Worm (Caenorhabditis elegans): ENCODE data around the gene daf-3.

Gene daf-3

DNA sequence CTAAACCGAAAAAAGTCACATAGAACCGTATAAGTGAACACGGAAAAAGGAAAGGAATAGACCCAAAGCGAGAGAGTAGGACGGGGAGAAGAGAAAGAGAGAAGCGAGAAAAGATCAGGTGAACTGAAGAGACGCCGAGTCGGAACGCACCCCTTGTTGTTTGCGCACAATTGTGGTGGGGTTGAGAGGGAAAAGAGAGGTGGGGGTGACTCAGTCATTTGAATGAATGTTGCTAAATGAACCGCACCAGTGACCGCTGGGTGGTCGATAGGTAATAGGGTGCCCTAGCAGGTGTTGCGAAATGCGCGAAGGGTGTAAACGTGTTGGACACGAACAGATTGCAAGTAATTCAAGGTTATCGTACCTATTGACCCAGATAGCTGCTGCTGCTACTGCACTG is 45.7 kb upstream of the daf-3 start, which contains the start of gene lgl-1 (continued):
- TF ChIP-seq ztf-11 (tag; optimal IDR thresholded peaks at IDR 0.05) (no peak), unc-86 (tag; optimal IDR thresholded peaks at IDR 0.05) (no peak), unc-62 (GFP tag; optimal IDR thresholded peaks at IDR 0.05) (no peak), nhr-76 (tag; optimal IDR thresholded peaks at IDR 0.05) (no peak), ceh-82 (tag; optimal IDR thresholded peaks at IDR 0.05) (peak in 2 of 3 experiments; percentile 19 to 54), nhr-11 (tag; optimal IDR thresholded peaks at IDR 0.05) (no peak), tbx-2 (tag; optimal IDR thresholded peaks at IDR 0.05) (no peak), fkh-8 (tag; optimal IDR thresholded peaks at IDR 0.05) (peak; percentile 20), zag-1 (tag; optimal IDR thresholded peaks at IDR 0.05) (no peak), isw-1 (GFP tag; IDR thresholded peaks at IDR 0.05) (0 out of 2 replicates have a peak, but pooled peaks have one; percentile 6), alr-1 (tag; optimal IDR thresholded peaks at IDR 0.05; ENCODE audit: borderline replicate concordance) (no peak), nhr-71 (tag; optimal IDR thresholded peaks at IDR 0.05) (no peak), fkh-10 (GFP tag; optimal IDR thresholded peaks at IDR 0.05) (no peak), snpc-4 (tag; optimal IDR thresholded peaks at IDR 0.05) (no peak), aly-2 (tag; optimal IDR thresholded peaks at IDR 0.05) (no peak), jun-1 (tag; optimal IDR thresholded peaks at IDR 0.05) (peak; percentile 64), hlh-17 (GFP tag; optimal IDR thresholded peaks at IDR 0.05; ENCODE audit: borderline replicate concordance) (no peak), vab-15 (tag; optimal IDR thresholded peaks at IDR 0.05) (no peak), nhr-237 (tag; optimal IDR thresholded peaks at IDR 0.05) (no peak), zip-4 (GFP tag; optimal IDR thresholded peaks at IDR 0.05) (peak; percentile 29), lin-39 (tag; optimal IDR thresholded peaks at IDR 0.05) (no peak), mdl-1 (tag; optimal IDR thresholded peaks at IDR 0.05) (no peak), lsy-2 (tag; optimal IDR thresholded peaks at IDR 0.05) (peak in 1 of 2 experiments; percentile 11), C04F5.9 (tag; optimal IDR thresholded peaks at IDR 0.05) (no peak), nhr-84 (tag; optimal IDR thresholded peaks at IDR 0.05) (no peak), mab-9 (GFP tag; IDR thresholded peaks at IDR 0.05) (no peak), ces-1 (GFP tag; optimal IDR thresholded peaks at IDR 0.05) (no peak), ztf-4 (tag; optimal IDR thresholded peaks at IDR 0.05) (no peak), efl-1 (optimal IDR thresholded peaks at IDR 0.05) (peak; percentile 16 to 45), efl-1 (GFP tag; optimal IDR thresholded peaks at IDR 0.05 in 1 of 2) (no peak), dpl-1 (GFP tag; optimal IDR thresholded peaks at IDR 0.05) (no peak), ceh-90 (tag; optimal IDR thresholded peaks at IDR 0.05) (no peak), efl-3 (GFP tag; optimal IDR thresholded peaks at IDR 0.05) (no peak), xbp-1 (tag; optimal IDR thresholded peaks at IDR 0.05) (no peak), C16A3.4 (tag; optimal IDR thresholded peaks at IDR 0.05) (no peak), nhr-28 (tag; optimal IDR thresholded peaks at IDR 0.05) (no peak), ceh-63 (GFP tag; optimal IDR thresholded peaks at IDR 0.05) (no peak), C34B4.2 (tag; optimal IDR thresholded peaks at IDR 0.05) (no peak), ceh-8 (GFP tag; optimal IDR thresholded peaks at IDR 0.05) (no peak), fos-1 (tag; optimal IDR thresholded peaks at IDR 0.05) (peak; percentile 22), mep-1 (tag; optimal IDR thresholded peaks at IDR 0.05) (peak; percentile 40), hpl-2 (GFP tag; optimal IDR thresholded peaks at IDR 0.05) (no peak), F16B12.6 (tag; optimal IDR thresholded peaks at IDR 0.05) (no peak), nhr-47 (tag; optimal IDR thresholded peaks at IDR 0.05) (peak; percentile 27), lin-13 (GFP tag; optimal IDR thresholded peaks at IDR 0.05) (no peak), sptf-1 (tag; optimal IDR thresholded peaks at IDR 0.05) (no peak), lin-14 (GFP tag; optimal IDR thresholded peaks at IDR 0.05) (peak; percentile 86), unc-98 (GFP tag; IDR thresholded peaks at IDR 0.05) (no peak), snu-23 (GFP tag; optimal IDR thresholded peaks at IDR 0.05) (peak; percentile 45)

Data from whole organism, L1 larva.